Worm (Caenorhabditis elegans): ENCODE measurements around the gene nmr-1.

Gene nmr-1

ce11 chrII:5433069-5433468 is 13.3 kb downstream of the nmr-1 start, which contains the start of gene srx-114:
Gene srx-114 (minus strand): TSS chrII:5433169.
- no peak for TF ChIP-seq ztf-23 (GFP tag; IDR thresholded peaks at IDR 0.05)
- TF ChIP-seq tab-1 (GFP tag; IDR thresholded peaks at IDR 0.05): no peak

DNA sequence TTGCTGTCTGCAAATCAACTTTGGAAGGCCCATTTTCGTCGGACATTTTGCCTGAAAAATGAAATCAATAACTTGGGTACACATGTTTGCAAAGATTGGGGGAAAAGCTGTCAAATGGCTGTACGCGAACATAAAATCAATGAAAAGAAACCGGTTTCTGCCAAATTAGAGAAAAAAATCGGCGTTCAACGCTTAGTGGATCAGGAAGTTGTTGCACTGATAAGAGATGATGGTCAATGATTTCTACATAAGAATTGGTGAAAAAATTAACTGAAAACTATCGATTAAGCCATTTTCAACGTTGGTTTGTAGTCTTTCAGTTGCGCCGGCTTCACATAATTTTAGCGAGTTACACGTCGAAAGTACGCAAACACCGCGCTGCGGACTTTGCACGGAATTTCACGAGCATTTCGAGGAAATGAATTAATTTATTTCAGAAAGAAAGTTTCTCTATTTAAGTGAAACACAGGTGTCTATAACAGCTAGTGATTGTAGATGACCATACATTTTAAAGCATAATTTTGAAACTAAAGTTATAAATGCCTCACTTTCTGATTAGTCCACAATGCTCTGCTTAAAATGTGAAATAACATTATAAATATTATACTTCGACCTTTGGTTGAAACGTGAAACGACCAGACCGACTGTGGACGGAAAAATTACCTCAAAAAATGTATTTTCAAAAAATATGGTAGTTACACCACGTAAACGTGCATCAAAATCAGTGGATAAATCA is 16.7 kb downstream of the nmr-1 start, which contains the start of the genes F07F6.4 and F07F6.2:
Gene F07F6.4, minus strand, starts transcription at position 51 of the 736 bp plus-strand sequence.
Gene F07F6.2, plus strand, starts transcription at position 686 of the 736 bp plus-strand sequence.
- no peak for TF ChIP-seq med-1 (GFP tag; optimal IDR thresholded peaks at IDR 0.05; ENCODE audit: insufficient read depth)
- TF ChIP-seq ref-1 (GFP tag; conservative IDR thresholded peaks at IDR 0.05): no peak
- no peak for TF ChIP-seq ztf-23 (GFP tag; IDR thresholded peaks at IDR 0.05)

DNA sequence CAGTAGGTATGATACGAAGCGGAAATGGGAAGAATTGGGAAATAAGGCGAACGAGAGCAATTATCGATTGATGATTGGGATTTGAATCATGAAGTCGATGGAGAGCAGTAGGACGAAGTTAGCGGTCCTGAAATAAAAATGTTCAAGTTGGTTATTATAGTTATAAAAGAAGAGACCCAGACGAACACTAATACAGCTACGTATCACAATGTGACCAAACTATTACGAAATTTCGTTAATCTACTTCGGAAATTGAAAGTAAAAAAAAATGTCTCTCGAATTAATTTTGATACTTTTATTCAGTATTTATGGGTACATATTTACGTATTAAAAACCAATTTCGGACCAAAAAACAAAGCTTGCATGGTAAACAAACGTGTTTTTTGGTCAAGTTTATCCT is 19.9 kb downstream of the nmr-1 start:
- TF ChIP-seq klf-2 (GFP tag; conservative IDR thresholded peaks at IDR 0.05) (no peak), ztf-23 (GFP tag; IDR thresholded peaks at IDR 0.05) (no peak), ref-1 (GFP tag; conservative IDR thresholded peaks at IDR 0.05) (no peak), med-1 (GFP tag; optimal IDR thresholded peaks at IDR 0.05; ENCODE audit: insufficient read depth) (no peak), cog-1 (tag; optimal IDR thresholded peaks at IDR 0.05) (no peak), flt-1 (GFP tag; IDR thresholded peaks at IDR 0.05) (no peak), T22C8.4 (GFP tag; IDR thresholded peaks at IDR 0.05) (no peak), tab-1 (GFP tag; IDR thresholded peaks at IDR 0.05) (no peak), ztf-29 (GFP tag; IDR thresholded peaks at IDR 0.05) (no peak)

DNA sequence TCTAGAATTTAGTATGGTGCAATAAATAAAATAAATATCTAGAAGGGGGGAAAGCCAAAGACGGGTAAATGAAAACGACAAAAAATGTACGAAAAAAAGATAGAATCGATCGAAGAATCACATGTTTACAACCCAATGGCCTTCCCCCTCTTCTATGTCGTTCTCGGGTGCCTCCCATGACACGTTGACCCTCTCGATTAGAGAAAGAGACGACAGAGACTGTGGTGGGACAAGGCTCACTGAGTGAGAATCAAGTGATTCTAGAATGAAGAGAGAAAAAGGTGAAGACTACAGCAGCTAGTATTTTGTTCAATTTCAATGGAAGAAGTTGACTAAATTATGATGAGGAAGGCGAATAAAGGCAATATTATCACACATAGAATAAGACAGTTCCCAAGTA is 20.4 kb downstream of the nmr-1 start:
- TF ChIP-seq klf-2 (GFP tag; conservative IDR thresholded peaks at IDR 0.05) (no peak), cog-1 (tag; optimal IDR thresholded peaks at IDR 0.05) (peak; percentile 17), ztf-23 (GFP tag; IDR thresholded peaks at IDR 0.05) (0 out of 2 replicates have a peak, but pooled peaks have one; percentile 54)

ce11 chrII:5425633-5426032 is 20.8 kb downstream of the nmr-1 start, which contains the start of gene F07F6.8:
Gene F07F6.8 (minus strand): TSS chrII:5425733.
- TF ChIP-seq ztf-23 (GFP tag; IDR thresholded peaks at IDR 0.05) (no peak), cog-1 (tag; optimal IDR thresholded peaks at IDR 0.05) (no peak), ztf-29 (GFP tag; IDR thresholded peaks at IDR 0.05) (no peak), med-1 (GFP tag; optimal IDR thresholded peaks at IDR 0.05; ENCODE audit: insufficient read depth) (no peak), flt-1 (GFP tag; IDR thresholded peaks at IDR 0.05) (no peak), T22C8.4 (GFP tag; IDR thresholded peaks at IDR 0.05) (no peak), klf-2 (GFP tag; conservative IDR thresholded peaks at IDR 0.05) (no peak), tab-1 (GFP tag; IDR thresholded peaks at IDR 0.05) (no peak), ref-1 (GFP tag; conservative IDR thresholded peaks at IDR 0.05) (no peak)

ce11 chrII:5423832-5424231 is 22.6 kb downstream of the nmr-1 start, which contains the start of gene F07F6.7:
Gene F07F6.7 (minus strand): TSS chrII:5423858.
- TF ChIP-seq T22C8.4 (GFP tag; IDR thresholded peaks at IDR 0.05): no peak
- TF ChIP-seq klf-2 (GFP tag; conservative IDR thresholded peaks at IDR 0.05): no peak
- no peak; the same call in 1 of the 2 replicates for TF ChIP-seq flt-1 (GFP tag; IDR thresholded peaks at IDR 0.05)
- TF ChIP-seq tab-1 (GFP tag; IDR thresholded peaks at IDR 0.05): no peak
- no peak for TF ChIP-seq med-1 (GFP tag; optimal IDR thresholded peaks at IDR 0.05; ENCODE audit: insufficient read depth)
- TF ChIP-seq ztf-29 (GFP tag; IDR thresholded peaks at IDR 0.05): no peak
- TF ChIP-seq cog-1 (tag; optimal IDR thresholded peaks at IDR 0.05): no peak
- TF ChIP-seq ref-1 (GFP tag; conservative IDR thresholded peaks at IDR 0.05): no peak
- no peak for TF ChIP-seq ztf-23 (GFP tag; IDR thresholded peaks at IDR 0.05)

DNA sequence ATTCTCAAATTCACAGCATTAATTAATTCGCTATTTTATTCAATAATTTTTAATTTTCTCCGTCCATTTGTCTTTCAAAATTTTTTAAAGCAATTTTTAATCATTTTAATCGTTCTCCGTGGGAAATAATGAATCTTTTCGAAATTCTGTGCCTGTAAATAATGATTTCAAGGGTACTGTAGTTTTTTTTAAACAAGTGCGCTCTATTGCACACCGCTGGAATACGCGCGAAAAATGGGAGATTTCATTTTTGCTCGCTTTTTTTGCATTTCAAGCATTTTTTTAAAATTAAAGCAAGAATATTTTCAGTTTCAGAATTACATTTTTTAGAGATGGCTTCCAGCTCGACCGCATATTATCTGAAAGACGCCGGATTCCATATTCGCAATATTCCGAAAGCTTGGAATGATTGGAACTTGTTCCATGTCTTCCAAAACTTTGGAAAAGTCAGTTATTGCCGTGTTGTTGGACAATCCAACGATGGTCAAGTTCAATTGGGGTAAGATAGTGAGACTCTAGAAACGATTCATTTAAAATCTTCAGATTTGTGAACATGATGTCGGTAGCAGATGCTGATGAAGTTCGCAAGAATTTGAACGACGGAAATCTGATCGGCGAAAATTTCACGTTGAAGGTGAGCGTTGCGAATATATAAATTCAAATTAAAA is 25.3 kb downstream of the nmr-1 start, which contains the start of gene tofu-6:
Gene tofu-6, plus strand, starts transcription at position 302 of the 668 bp plus-strand sequence.
- no peak for TF ChIP-seq flt-1 (GFP tag; IDR thresholded peaks at IDR 0.05)
- no peak for TF ChIP-seq med-1 (GFP tag; optimal IDR thresholded peaks at IDR 0.05; ENCODE audit: insufficient read depth)
- no peak for TF ChIP-seq cog-1 (tag; optimal IDR thresholded peaks at IDR 0.05)
- TF ChIP-seq tab-1 (GFP tag; IDR thresholded peaks at IDR 0.05): no peak
- no peak for TF ChIP-seq klf-2 (GFP tag; conservative IDR thresholded peaks at IDR 0.05)
- TF ChIP-seq ztf-29 (GFP tag; IDR thresholded peaks at IDR 0.05): no peak
- TF ChIP-seq ref-1 (GFP tag; conservative IDR thresholded peaks at IDR 0.05): no peak
- TF ChIP-seq T22C8.4 (GFP tag; IDR thresholded peaks at IDR 0.05): no peak
- no peak for TF ChIP-seq ztf-23 (GFP tag; IDR thresholded peaks at IDR 0.05)

ce11 chrII:5418929-5419328 is 27.5 kb downstream of the nmr-1 start, which contains the start of gene EEED8.15:
Gene EEED8.15 (plus strand): TSS chrII:5419229.
- no peak for TF ChIP-seq klf-2 (GFP tag; conservative IDR thresholded peaks at IDR 0.05)
- no peak for TF ChIP-seq flt-1 (GFP tag; IDR thresholded peaks at IDR 0.05)
- no peak for TF ChIP-seq ref-1 (GFP tag; conservative IDR thresholded peaks at IDR 0.05)
- no peak for TF ChIP-seq ztf-29 (GFP tag; IDR thresholded peaks at IDR 0.05)
- no peak for TF ChIP-seq med-1 (GFP tag; optimal IDR thresholded peaks at IDR 0.05; ENCODE audit: insufficient read depth)
- no peak for TF ChIP-seq cog-1 (tag; optimal IDR thresholded peaks at IDR 0.05)
- TF ChIP-seq T22C8.4 (GFP tag; IDR thresholded peaks at IDR 0.05): no peak
- TF ChIP-seq tab-1 (GFP tag; IDR thresholded peaks at IDR 0.05): no peak
- no peak for TF ChIP-seq ztf-23 (GFP tag; IDR thresholded peaks at IDR 0.05)

ce11 chrII:5418317-5418716 is 28.1 kb downstream of the nmr-1 start:
- TF ChIP-seq klf-2 (GFP tag; conservative IDR thresholded peaks at IDR 0.05) (no peak), ztf-29 (GFP tag; IDR thresholded peaks at IDR 0.05) (no peak), tab-1 (GFP tag; IDR thresholded peaks at IDR 0.05) (no peak), cog-1 (tag; optimal IDR thresholded peaks at IDR 0.05) (no peak), flt-1 (GFP tag; IDR thresholded peaks at IDR 0.05) (0 out of 2 replicates have a peak, but pooled peaks have one; percentile 36), med-1 (GFP tag; optimal IDR thresholded peaks at IDR 0.05; ENCODE audit: insufficient read depth) (no peak)

Measured in whole organism, midembryonic.